Worm (Caenorhabditis elegans): ENCODE measurements around the gene E02A10.3.

E02A10.3 gene

ce11 chrV:12556904-12557303 is 22.5 kb upstream of the E02A10.3 start:
- TF ChIP-seq duxl-1 (tag; optimal IDR thresholded peaks at IDR 0.05; ENCODE audit: poor library complexity) = no peak
- no peak for TF ChIP-seq F49E8.2 (tag; optimal IDR thresholded peaks at IDR 0.05; ENCODE audit: borderline replicate concordance)
- peak; percentile 66 for TF ChIP-seq aha-1 (tag)
- TF ChIP-seq mdl-1 (tag; optimal IDR thresholded peaks at IDR 0.05) = peak in 1 of 2 experiments; percentile 52
- no peak for TF ChIP-seq unc-130 (GFP tag; optimal IDR thresholded peaks at IDR 0.05)
- no peak for TF ChIP-seq F44E2.7 (GFP tag; IDR thresholded peaks at IDR 0.05)
- no peak for TF ChIP-seq daf-19 (GFP tag; conservative IDR thresholded peaks at IDR 0.05)
- no peak for TF ChIP-seq Y5F2A.4 (GFP tag; optimal IDR thresholded peaks at IDR 0.05)
- no peak for TF ChIP-seq pqm-1 (tag; optimal IDR thresholded peaks at IDR 0.05)
- no peak for TF ChIP-seq ceh-44 (GFP tag; IDR thresholded peaks at IDR 0.05)
- no peak for TF ChIP-seq ztf-7 (tag; optimal IDR thresholded peaks at IDR 0.05)
- TF ChIP-seq lin-38 (GFP tag; IDR thresholded peaks at IDR 0.05) = no peak
- TF ChIP-seq egl-27 (tag; optimal IDR thresholded peaks at IDR 0.05) = no peak
- no peak for TF ChIP-seq D1046.2 (GFP tag; IDR thresholded peaks at IDR 0.05)
- TF ChIP-seq ceh-28 (tag; optimal IDR thresholded peaks at IDR 0.05) = no peak
- TF ChIP-seq hlh-11 (tag; optimal IDR thresholded peaks at IDR 0.05) = peak; percentile 49
- TF ChIP-seq Y75B8A.6 (GFP tag; IDR thresholded peaks at IDR 0.05) = no peak
- no peak for TF ChIP-seq nhr-77 (tag; optimal IDR thresholded peaks at IDR 0.05)
- no peak for TF ChIP-seq ztf-11 (tag; optimal IDR thresholded peaks at IDR 0.05)
- no peak for TF ChIP-seq lir-3 (tag; optimal IDR thresholded peaks at IDR 0.05)
- TF ChIP-seq lim-7 (GFP tag; IDR thresholded peaks at IDR 0.05) = no peak
- no peak for TF ChIP-seq dmd-6 (GFP tag; IDR thresholded peaks at IDR 0.05)
- peak; percentile 27 for TF ChIP-seq hlh-30 (tag; optimal IDR thresholded peaks at IDR 0.05; ENCODE audit: insufficient read depth)
- TF ChIP-seq egl-43 (GFP tag; IDR thresholded peaks at IDR 0.05) = no peak
- no peak for TF ChIP-seq snpc-1.2 (GFP tag; IDR thresholded peaks at IDR 0.05)
- TF ChIP-seq mxl-3 (GFP tag; optimal IDR thresholded peaks at IDR 0.05) = peak; percentile 56
- TF ChIP-seq nhr-25 (tag; optimal IDR thresholded peaks at IDR 0.05; ENCODE audit: borderline replicate concordance, insufficient read depth) = no peak
- no peak for TF ChIP-seq lin-1 (GFP tag; IDR thresholded peaks at IDR 0.05)
- no peak for TF ChIP-seq ceh-62 (tag; optimal IDR thresholded peaks at IDR 0.05)
- no peak for TF ChIP-seq fos-1 (tag; optimal IDR thresholded peaks at IDR 0.05)
- TF ChIP-seq nhr-76 (tag; optimal IDR thresholded peaks at IDR 0.05) = no peak
- TF ChIP-seq unc-62 (GFP tag; optimal IDR thresholded peaks at IDR 0.05 in 1 of 2) = no peak
- no peak for TF ChIP-seq unc-62 (tag; optimal IDR thresholded peaks at IDR 0.05)
- no peak for TF ChIP-seq dpl-1 (GFP tag; optimal IDR thresholded peaks at IDR 0.05)
- no peak for TF ChIP-seq unc-39 (tag; optimal IDR thresholded peaks at IDR 0.05)
- no peak for TF ChIP-seq nhr-48 (tag; optimal IDR thresholded peaks at IDR 0.05)
- no peak for TF ChIP-seq T20F7.1 (GFP tag; optimal IDR thresholded peaks at IDR 0.05)
- TF ChIP-seq dmd-9 (GFP tag; IDR thresholded peaks at IDR 0.05) = no peak
- no peak for TF ChIP-seq vab-7 (GFP tag; IDR thresholded peaks at IDR 0.05)
- TF ChIP-seq ceh-82 (tag; optimal IDR thresholded peaks at IDR 0.05) = no peak
- TF ChIP-seq zip-11 (GFP tag; IDR thresholded peaks at IDR 0.05) = 0 out of 2 replicates have a peak, but pooled peaks have one; percentile 32
- TF ChIP-seq lin-13 (GFP tag; optimal IDR thresholded peaks at IDR 0.05) = no peak
- no peak for TF ChIP-seq ces-1 (GFP tag; optimal IDR thresholded peaks at IDR 0.05)
- TF ChIP-seq set-16 (GFP tag; IDR thresholded peaks at IDR 0.05) = no peak
- no peak for TF ChIP-seq sdz-12 (GFP tag; optimal IDR thresholded peaks at IDR 0.05)
- no peak for TF ChIP-seq R02D3.7 (tag; optimal IDR thresholded peaks at IDR 0.05)
- TF ChIP-seq nhr-237 (tag; optimal IDR thresholded peaks at IDR 0.05) = no peak
- no peak for TF ChIP-seq zip-2 (tag; optimal IDR thresholded peaks at IDR 0.05)
- TF ChIP-seq Y48G9A.11 (GFP tag; IDR thresholded peaks at IDR 0.05) = no peak
- no peak for TF ChIP-seq mxl-2 (GFP tag; conservative IDR thresholded peaks at IDR 0.05)
- peak; percentile 30 for TF ChIP-seq nhr-28 (tag; optimal IDR thresholded peaks at IDR 0.05)
- TF ChIP-seq Y105C5A.15 (GFP tag; IDR thresholded peaks at IDR 0.05) = no peak
- no peak for TF ChIP-seq hmg-1.1 (GFP tag; IDR thresholded peaks at IDR 0.05)

Data from whole organism, L4 larva.